Worm (Caenorhabditis elegans): ENCODE results near the gene scav-3.

Gene scav-3

ce11 chrIII:12436215-12436614 is 20.4 kb downstream of the scav-3 start, which contains the start of gene fbxa-218:
Gene fbxa-218, plus strand, starts transcription at chrIII:12436515.
- TF ChIP-seq lsl-1 (GFP tag; optimal IDR thresholded peaks at IDR 0.05): no peak
- no peak for TF ChIP-seq hmg-20 (GFP tag; IDR thresholded peaks at IDR 0.05)
- TF ChIP-seq F55B11.4 (tag; optimal IDR thresholded peaks at IDR 0.05; ENCODE audit: borderline replicate concordance, insufficient read depth): no peak
- TF ChIP-seq nfya-1 (tag; optimal IDR thresholded peaks at IDR 0.05; ENCODE audit: borderline replicate concordance, insufficient read depth): no peak
- TF ChIP-seq xnd-1 (tag; optimal IDR thresholded peaks at IDR 0.05): no peak
- TF ChIP-seq F52B5.7 (tag; optimal IDR thresholded peaks at IDR 0.05): no peak
- no peak for TF ChIP-seq rcor-1 (GFP tag; IDR thresholded peaks at IDR 0.05)
- TF ChIP-seq lir-1 (GFP tag; conservative IDR thresholded peaks at IDR 0.05): no peak
- no peak for TF ChIP-seq rpc-1 (optimal IDR thresholded peaks at IDR 0.05)
- no peak for TF ChIP-seq rpc-1 (tag; optimal IDR thresholded peaks at IDR 0.05)
- no peak for TF ChIP-seq snpc-3.4 (tag; optimal IDR thresholded peaks at IDR 0.05)
- no peak for TF ChIP-seq nhr-27 (tag; optimal IDR thresholded peaks at IDR 0.05)
- TF ChIP-seq madf-3 (GFP tag; IDR thresholded peaks at IDR 0.05): no peak

ce11 chrIII:12434104-12434503 is 22.5 kb downstream of the scav-3 start, which contains the start of gene Y49E10.27:
Gene Y49E10.27, plus strand, starts transcription at chrIII:12434404.
- TF ChIP-seq snpc-3.4 (tag; optimal IDR thresholded peaks at IDR 0.05) (no peak), Y95B8A.8 (GFP tag; IDR thresholded peaks at IDR 0.05) (no peak), tlf-1 (GFP tag; optimal IDR thresholded peaks at IDR 0.05) (no peak), nhr-90 (tag; optimal IDR thresholded peaks at IDR 0.05) (no peak)

ce11 chrIII:12430209-12430608 is 26.4 kb downstream of the scav-3 start, which contains the start of gene Y49E10.16:
Gene Y49E10.16, plus strand, starts transcription at chrIII:12430509.
- TF ChIP-seq tbx-9 (tag; optimal IDR thresholded peaks at IDR 0.05; ENCODE audit: borderline replicate concordance): no peak
- TF ChIP-seq ztf-22 (GFP tag; optimal IDR thresholded peaks at IDR 0.05): no peak
- no peak for TF ChIP-seq snpc-3.4 (tag; optimal IDR thresholded peaks at IDR 0.05)
- TF ChIP-seq F49E8.2 (tag; optimal IDR thresholded peaks at IDR 0.05; ENCODE audit: insufficient read depth): no peak
- TF ChIP-seq efl-1 (GFP tag; optimal IDR thresholded peaks at IDR 0.05): no peak
- no peak for TF ChIP-seq pbrm-1 (GFP tag; IDR thresholded peaks at IDR 0.05)
- no peak for TF ChIP-seq K11D2.4 (GFP tag; IDR thresholded peaks at IDR 0.05)
- no peak for TF ChIP-seq ztf-28 (GFP tag; IDR thresholded peaks at IDR 0.05)
- no peak for TF ChIP-seq lag-1 (GFP tag; IDR thresholded peaks at IDR 0.05)
- no peak for TF ChIP-seq rec-8 (tag; optimal IDR thresholded peaks at IDR 0.05)
- TF ChIP-seq dox-1 (GFP tag; IDR thresholded peaks at IDR 0.05): no peak
- TF ChIP-seq ztf-18 (tag; optimal IDR thresholded peaks at IDR 0.05): no peak
- no peak for TF ChIP-seq repo-1 (tag; optimal IDR thresholded peaks at IDR 0.05)
- TF ChIP-seq mcd-1 (GFP tag; IDR thresholded peaks at IDR 0.05): no peak
- TF ChIP-seq tlf-1 (GFP tag; optimal IDR thresholded peaks at IDR 0.05): no peak

ce11 chrIII:12429579-12430084 is 27.0 kb downstream of the scav-3 start, which contains the start of gene snr-6:
Gene snr-6, minus strand, starts transcription at chrIII:12429629.
- TF ChIP-seq F37B4.10 (GFP tag; IDR thresholded peaks at IDR 0.05) (no peak), hmg-1.2 (GFP tag; IDR thresholded peaks at IDR 0.05) (no peak), dpl-1 (GFP tag; optimal IDR thresholded peaks at IDR 0.05) (peak; percentile 90), attf-5 (GFP tag; optimal IDR thresholded peaks at IDR 0.05) (peak; percentile 17), nfyb-1 (GFP tag; IDR thresholded peaks at IDR 0.05) (no peak), F49E8.2 (tag; optimal IDR thresholded peaks at IDR 0.05; ENCODE audit: insufficient read depth) (peak; percentile 11), efl-1 (GFP tag; optimal IDR thresholded peaks at IDR 0.05) (peak; percentile 83), F23B12.7 (tag; optimal IDR thresholded peaks at IDR 0.05; ENCODE audit: insufficient read depth) (peak; percentile 41), snpc-3.4 (tag; optimal IDR thresholded peaks at IDR 0.05) (peak; percentile 46), lin-54 (GFP tag; optimal IDR thresholded peaks at IDR 0.05) (peak; percentile 92), ceh-58 (GFP tag; IDR thresholded peaks at IDR 0.05) (no peak), D2030.7 (GFP tag; IDR thresholded peaks at IDR 0.05) (peak; percentile 39; the same call in 1 of the 2 replicates), madf-10 (tag; optimal IDR thresholded peaks at IDR 0.05) (no peak), lin-35 (GFP tag; optimal IDR thresholded peaks at IDR 0.05) (peak; percentile 60 to 90 (median 68)), let-607 (tag; optimal IDR thresholded peaks at IDR 0.05) (no peak), rpc-1 (optimal IDR thresholded peaks at IDR 0.05) (peak; percentile 10), rpc-1 (tag; optimal IDR thresholded peaks at IDR 0.05) (no peak), F33H1.4 (GFP tag; IDR thresholded peaks at IDR 0.05) (peak; percentile 39), lsl-1 (GFP tag; optimal IDR thresholded peaks at IDR 0.05) (peak; percentile 83)
